Worm (Caenorhabditis elegans) whole organism, L3 larva: Measurements from ENCODE around the gene egl-18.

Experiments used
- ama-1 ChIP-seq: fragments of 150-350 bp; optimal IDR thresholded peaks from 2 replicates; lab custom pipeline; 2018
- mdl-1 ChIP-seq: fragments of 150-350 bp; optimal IDR thresholded peaks from 2 replicates; lab custom pipeline; 2014; ENCODE audit warnings: missing biosample characterization, missing genetic modification characterization

ce11 chrIV:1892638-1893037 lies 9.5 kb upstream of the egl-18 start:
- no peak for TF ChIP-seq ama-1 (lab: Kevin White, UChicago)
- no peak for TF ChIP-seq mdl-1
